Fruit fly (Drosophila melanogaster): ENCODE measurements around the gene CG34109.

Gene CG34109

dm6 chr2L:10143334-10143733, 49.4 kb downstream of the CG34109 start (continued):
- no peak for TF ChIP-seq CG4617 (GFP tag; optimal IDR thresholded peaks at IDR 0.05; ENCODE audit: borderline replicate concordance)
- TF ChIP-seq CG31224 (GFP tag; IDR thresholded peaks at IDR 0.05): no peak
- TF ChIP-seq PHDP (tag; optimal IDR thresholded peaks at IDR 0.05): no peak
- no peak for TF ChIP-seq rib (GFP tag; IDR thresholded peaks at IDR 0.05)
- no peak for TF ChIP-seq CG8944 (GFP tag; optimal IDR thresholded peaks at IDR 0.05)
- no peak for TF ChIP-seq CG14441 (GFP tag; IDR thresholded peaks at IDR 0.05)
- no peak for TF ChIP-seq Sox102F (GFP tag; optimal IDR thresholded peaks at IDR 0.05)
- TF ChIP-seq CG6854 (GFP tag; optimal IDR thresholded peaks at IDR 0.05): peak; percentile 42
- peak; percentile 26 for TF ChIP-seq CG7839 (tag; optimal IDR thresholded peaks at IDR 0.05)
- no peak for TF ChIP-seq Hr78 (GFP tag; optimal IDR thresholded peaks at IDR 0.05)
- TF ChIP-seq slbo (GFP tag; IDR thresholded peaks at IDR 0.05): no peak
- no peak for TF ChIP-seq Kr (GFP tag; optimal IDR thresholded peaks at IDR 0.05)
- 0 out of 2 replicates have a peak, but pooled peaks have one; percentile 35 for TF ChIP-seq nerfin-2 (GFP tag; IDR thresholded peaks at IDR 0.05; ENCODE audit: partially characterized antibody)
- peak; percentile 43 for TF ChIP-seq nmo (GFP tag; optimal IDR thresholded peaks at IDR 0.05)
- TF ChIP-seq bab2 (GFP tag; optimal IDR thresholded peaks at IDR 0.05): no peak
- no peak for TF ChIP-seq Elba2 (GFP tag; optimal IDR thresholded peaks at IDR 0.05)
- TF ChIP-seq crol (GFP tag; IDR thresholded peaks at IDR 0.05): no peak
- no peak for TF ChIP-seq fu2 (GFP tag; optimal IDR thresholded peaks at IDR 0.05)
- no peak for TF ChIP-seq CG13123 (GFP tag; optimal IDR thresholded peaks at IDR 0.05)
- TF ChIP-seq Ptx1 (GFP tag; IDR thresholded peaks at IDR 0.05): peak; percentile 38
- no peak for TF ChIP-seq Dbx (GFP tag; IDR thresholded peaks at IDR 0.05)
- no peak for TF ChIP-seq CG4360 (GFP tag; IDR thresholded peaks at IDR 0.05)
- TF ChIP-seq zfh2 (GFP tag; optimal IDR thresholded peaks at IDR 0.05): no peak
- TF ChIP-seq Adf1 (GFP tag; IDR thresholded peaks at IDR 0.05): no peak
- peak; percentile 53; the same call in 1 of the 3 replicates for TF ChIP-seq CG11456 (GFP tag; IDR thresholded peaks at IDR 0.05)
- no peak for TF ChIP-seq Aef1 (GFP tag; IDR thresholded peaks at IDR 0.05)
- peak; percentile 16; the same call in 2 of the 3 replicates for TF ChIP-seq croc (GFP tag; conservative IDR thresholded peaks at IDR 0.05)
- no peak for TF ChIP-seq Optix (GFP tag; IDR thresholded peaks at IDR 0.05)
- no peak for TF ChIP-seq CG17912 (GFP tag; optimal IDR thresholded peaks at IDR 0.05)
- TF ChIP-seq ham (GFP tag; IDR thresholded peaks at IDR 0.05): no peak
- peak; percentile 58 for TF ChIP-seq CG15514 (GFP tag; optimal IDR thresholded peaks at IDR 0.05)
- no peak for TF ChIP-seq CG34224 (GFP tag; IDR thresholded peaks at IDR 0.05; ENCODE audit: partially characterized antibody)
- TF ChIP-seq CoRest (tag; optimal IDR thresholded peaks at IDR 0.05): no peak
- TF ChIP-seq CG14860 (GFP tag; IDR thresholded peaks at IDR 0.05; ENCODE audit: partially characterized antibody): no peak
- TF ChIP-seq NC2α (GFP tag; optimal IDR thresholded peaks at IDR 0.05): no peak
- peak; percentile 23 for TF ChIP-seq CG18262 (tag; optimal IDR thresholded peaks at IDR 0.05)
- TF ChIP-seq caup (GFP tag; optimal IDR thresholded peaks at IDR 0.05; ENCODE audit: severe bottlenecking): peak; percentile 81
- TF ChIP-seq BtbVII (GFP tag; optimal IDR thresholded peaks at IDR 0.05): peak; percentile 75
- no peak for TF ChIP-seq Xbp1 (GFP tag; optimal IDR thresholded peaks at IDR 0.05)
- TF ChIP-seq Doc2 (GFP tag; IDR thresholded peaks at IDR 0.05): no peak
- no peak for TF ChIP-seq pho (GFP tag; optimal IDR thresholded peaks at IDR 0.05)
- TF ChIP-seq Dll (GFP tag; IDR thresholded peaks at IDR 0.05; ENCODE audit: partially characterized antibody): no peak
- TF ChIP-seq HLH3B (GFP tag; IDR thresholded peaks at IDR 0.05): 0 out of 2 replicates have a peak, but pooled peaks have one; percentile 38
- no peak for TF ChIP-seq Six4 (GFP tag; optimal IDR thresholded peaks at IDR 0.05)
- no peak for TF ChIP-seq CG9609 (GFP tag; optimal IDR thresholded peaks at IDR 0.05)
- TF ChIP-seq fd96Cb (tag; optimal IDR thresholded peaks at IDR 0.05): peak; percentile 5
- TF ChIP-seq CG12659 (GFP tag; optimal IDR thresholded peaks at IDR 0.05): no peak
- TF ChIP-seq CG3838 (GFP tag; optimal IDR thresholded peaks at IDR 0.05): no peak
- TF ChIP-seq Eip74EF (GFP tag; optimal IDR thresholded peaks at IDR 0.05): peak in 1 of 2 experiments; percentile 65
- TF ChIP-seq NFAT (GFP tag; IDR thresholded peaks at IDR 0.05): no peak; the same call in 1 of the 2 replicates
- peak; percentile 29 for TF ChIP-seq crc (GFP tag; optimal IDR thresholded peaks at IDR 0.05)
